Worm (Caenorhabditis elegans): ENCODE measurements around the gene dlg-1.

Gene dlg-1

ce11 chrX:5450773-5451447, 28.6 kb upstream of the dlg-1 start, which contains the start of gene C25F6.6 (continued):
- TF ChIP-seq F37B4.10 (GFP tag; IDR thresholded peaks at IDR 0.05): no peak
- no peak for TF ChIP-seq fkh-3 (tag; optimal IDR thresholded peaks at IDR 0.05)
- TF ChIP-seq F52B5.7 (tag; optimal IDR thresholded peaks at IDR 0.05): no peak
- TF ChIP-seq mxl-1 (tag; optimal IDR thresholded peaks at IDR 0.05): peak; percentile 76
- no peak for TF ChIP-seq B0035.1 (tag; optimal IDR thresholded peaks at IDR 0.05)
- no peak for TF ChIP-seq ztf-28 (GFP tag; IDR thresholded peaks at IDR 0.05)
- peak; percentile 65 for TF ChIP-seq snpc-3.4 (tag; optimal IDR thresholded peaks at IDR 0.05)
- TF ChIP-seq T26A5.8 (tag; optimal IDR thresholded peaks at IDR 0.05): no peak
- TF ChIP-seq Y53F4B.3 (GFP tag; IDR thresholded peaks at IDR 0.05): no peak
- no peak for TF ChIP-seq F10E7.11 (tag; optimal IDR thresholded peaks at IDR 0.05)
- no peak for TF ChIP-seq repo-1 (tag; optimal IDR thresholded peaks at IDR 0.05)
- TF ChIP-seq Y67H2A.10 (GFP tag; conservative IDR thresholded peaks at IDR 0.05): no peak
- TF ChIP-seq pha-4 (tag; optimal IDR thresholded peaks at IDR 0.05): no peak
- TF ChIP-seq chd-7 (tag; optimal IDR thresholded peaks at IDR 0.05): no peak
- TF ChIP-seq lin-40 (tag; optimal IDR thresholded peaks at IDR 0.05): no peak
- no peak for TF ChIP-seq lin-54 (GFP tag; optimal IDR thresholded peaks at IDR 0.05)
- no peak for TF ChIP-seq gei-17 (GFP tag; optimal IDR thresholded peaks at IDR 0.05)
- no peak for TF ChIP-seq snpc-1.1 (tag; optimal IDR thresholded peaks at IDR 0.05; ENCODE audit: insufficient read depth)
- TF ChIP-seq K11D2.4 (GFP tag; IDR thresholded peaks at IDR 0.05): no peak
- peak; percentile 55 for TF ChIP-seq die-1 (tag; optimal IDR thresholded peaks at IDR 0.05)
- TF ChIP-seq snpc-1.3 (tag; optimal IDR thresholded peaks at IDR 0.05; ENCODE audit: insufficient read depth): peak; percentile 74
- TF ChIP-seq xnd-1 (tag; optimal IDR thresholded peaks at IDR 0.05): no peak
- no peak for TF ChIP-seq somi-1 (GFP tag; optimal IDR thresholded peaks at IDR 0.05)
- TF ChIP-seq nhr-90 (tag; optimal IDR thresholded peaks at IDR 0.05): peak; percentile 46
- TF ChIP-seq C06A6.2 (GFP tag; conservative IDR thresholded peaks at IDR 0.05): no peak
- TF ChIP-seq hsf-1 (GFP tag; IDR thresholded peaks at IDR 0.05): no peak
- TF ChIP-seq C17E4.6 (GFP tag; IDR thresholded peaks at IDR 0.05): no peak
- no peak for TF ChIP-seq egrh-3 (GFP tag; IDR thresholded peaks at IDR 0.05)
- TF ChIP-seq sea-2 (GFP tag; IDR thresholded peaks at IDR 0.05): no peak
- no peak for TF ChIP-seq ceh-91 (GFP tag; IDR thresholded peaks at IDR 0.05)
- peak; percentile 23 for TF ChIP-seq nhr-80 (tag; optimal IDR thresholded peaks at IDR 0.05)
- no peak for TF ChIP-seq bed-1 (GFP tag; IDR thresholded peaks at IDR 0.05)
- TF ChIP-seq rpc-1 (optimal IDR thresholded peaks at IDR 0.05): peak; percentile 66
- TF ChIP-seq rpc-1 (tag; optimal IDR thresholded peaks at IDR 0.05): peak; percentile 90
- peak; percentile 83 for TF ChIP-seq pbrm-1 (GFP tag; IDR thresholded peaks at IDR 0.05)
- 0 out of 2 replicates have a peak, but pooled peaks have one; percentile 23 for TF ChIP-seq ceh-40 (GFP tag; IDR thresholded peaks at IDR 0.05)
- peak; percentile 66 for TF ChIP-seq snpc-4 (GFP tag; optimal IDR thresholded peaks at IDR 0.05)
- peak in 3 of 4 experiments; percentile 9 to 78 (median 17) for TF ChIP-seq snpc-4 (tag; optimal IDR thresholded peaks at IDR 0.05)
- no peak for TF ChIP-seq zim-3 (tag; optimal IDR thresholded peaks at IDR 0.05)
- no peak for TF ChIP-seq ztf-6 (GFP tag; IDR thresholded peaks at IDR 0.05)
- no peak for TF ChIP-seq cebp-1 (GFP tag; IDR thresholded peaks at IDR 0.05)
- no peak for TF ChIP-seq cebp-1 (tag; optimal IDR thresholded peaks at IDR 0.05)
- no peak for TF ChIP-seq nfya-1 (tag; optimal IDR thresholded peaks at IDR 0.05; ENCODE audit: borderline replicate concordance, insufficient read depth)
- no peak for TF ChIP-seq nfyb-1 (GFP tag; IDR thresholded peaks at IDR 0.05)
- TF ChIP-seq unc-62 (GFP tag; optimal IDR thresholded peaks at IDR 0.05): no peak
- no peak for TF ChIP-seq ztf-26 (tag; optimal IDR thresholded peaks at IDR 0.05)
- TF ChIP-seq ccch-3 (GFP tag; optimal IDR thresholded peaks at IDR 0.05): no peak
- no peak for TF ChIP-seq bed-2 (GFP tag; IDR thresholded peaks at IDR 0.05)
- TF ChIP-seq F57A8.1 (GFP tag; optimal IDR thresholded peaks at IDR 0.05): no peak

All from whole organism, young adult.